Fruit fly (Drosophila melanogaster) whole organism, embryonic: ENCODE results near the gene Trs20.

Experiments used
- Adf1 ChIP-seq: fragments of 200-800 bp; sonication (Bioruptor generic); IDR thresholded peaks from 2 replicates; pipeline ENCODE4 v1.3.6; 2022; ENCODE audit warnings: missing biosample characterization, missing genetic modification characterization
- Bteb2 ChIP-seq: fragments of 200-800 bp; sonication (Bioruptor generic); optimal IDR thresholded peaks from 2 replicates; lab custom pipeline; 2016; ENCODE audit warnings: missing biosample characterization, missing genetic modification characterization
- CG10209 ChIP-seq: fragments of 200-800 bp; sonication (Bioruptor generic); optimal IDR thresholded peaks from 3 replicates; lab custom pipeline; 2017; ENCODE audit warnings: missing biosample characterization, mild to moderate bottlenecking, missing genetic modification characterization, missing genetic modification reagents
- CG10543 ChIP-seq: fragments of 200-800 bp; sonication (Bioruptor generic); optimal IDR thresholded peaks from 3 replicates; lab custom pipeline; 2017; ENCODE audit warnings: missing biosample characterization, mild to moderate bottlenecking, missing genetic modification characterization, moderate library complexity
- CG11695 ChIP-seq: fragments of 200-800 bp; sonication (Bioruptor generic); IDR thresholded peaks from 3 replicates; pipeline ENCODE4 v1.3.6; 2022; ENCODE audit warnings: missing biosample characterization, missing genetic modification characterization
- CG12659 ChIP-seq: fragments of 200-800 bp; sonication (Bioruptor generic); optimal IDR thresholded peaks from 3 replicates; lab custom pipeline; 2017; ENCODE audit warnings: mild to moderate bottlenecking, missing biosample characterization, missing genetic modification reagents, missing genetic modification characterization
- CG13775 ChIP-seq: fragments of 200-800 bp; sonication (Bioruptor generic); optimal IDR thresholded peaks from 3 replicates; lab custom pipeline; 2017; ENCODE audit warnings: missing biosample characterization, mild to moderate bottlenecking, missing genetic modification characterization
- CG14014 ChIP-seq: fragments of 200-800 bp; sonication (Bioruptor generic); IDR thresholded peaks from 2 replicates; pipeline ENCODE4 v1.3.6; 2022; ENCODE audit warnings: missing biosample characterization, missing genetic modification characterization
- CG14860 ChIP-seq: fragments of 200-800 bp; sonication (Bioruptor generic); IDR thresholded peaks from 3 replicates; pipeline ENCODE4 v1.3.6; 2022; ENCODE audit warnings: missing biosample characterization, missing genetic modification characterization; ENCODE audit not compliant: partially characterized antibody
- CG15514 ChIP-seq: fragments of 200-800 bp; sonication (Bioruptor generic); optimal IDR thresholded peaks from 3 replicates; lab custom pipeline; 2017; ENCODE audit warnings: missing biosample characterization, missing genetic modification characterization, mild to moderate bottlenecking, moderate library complexity, missing genetic modification reagents
- CG32532 ChIP-seq: fragments of 200-800 bp; sonication (Bioruptor generic); IDR thresholded peaks from 2 replicates; pipeline ENCODE4 v1.3.6; 2022; ENCODE audit warnings: missing biosample characterization, missing genetic modification characterization
- CG4328 ChIP-seq: fragments of 200-800 bp; sonication (Bioruptor generic); optimal IDR thresholded peaks from 3 replicates; lab custom pipeline; 2017; ENCODE audit warnings: missing biosample characterization, missing genetic modification reagents, missing genetic modification characterization
- CG7839 ChIP-seq: fragments of 200-800 bp; sonication (Bioruptor generic); optimal IDR thresholded peaks from 3 replicates; lab custom pipeline; 2018; ENCODE audit warnings: missing biosample characterization, mild to moderate bottlenecking, missing genetic modification characterization, moderate library complexity
- CG8281 ChIP-seq: fragments of 200-800 bp; sonication (Bioruptor generic); optimal IDR thresholded peaks from 2 replicates; lab custom pipeline; 2018; ENCODE audit warnings: missing biosample characterization, mild to moderate bottlenecking, missing genetic modification characterization, moderate library complexity
- CG9215 ChIP-seq: fragments of 200-800 bp; sonication (Bioruptor generic); IDR thresholded peaks from 2 replicates; pipeline ENCODE4 v1.3.6; 2022; ENCODE audit warnings: missing biosample characterization, missing genetic modification characterization
- CG9727 ChIP-seq: fragments of 200-800 bp; sonication (Bioruptor generic); optimal IDR thresholded peaks from 3 replicates; lab custom pipeline; 2017; ENCODE audit warnings: missing biosample characterization, mild to moderate bottlenecking, missing genetic modification characterization
- CHES-1-like ChIP-seq: fragments of 200-800 bp; sonication (Bioruptor generic); optimal IDR thresholded peaks from 2 replicates; lab custom pipeline; 2016; ENCODE audit warnings: missing biosample characterization, missing genetic modification characterization
- D19B ChIP-seq: fragments of 200-800 bp; sonication (Bioruptor generic); optimal IDR thresholded peaks from 2 replicates; lab custom pipeline; 2017; ENCODE audit warnings: missing biosample characterization, mild to moderate bottlenecking, missing genetic modification characterization
- Ets65A ChIP-seq: fragments of 200-800 bp; sonication (Bioruptor generic); peaks from one replicate; lab custom pipeline; 2016; ENCODE audit warnings: missing biosample characterization, missing genetic modification characterization
- Fer3 ChIP-seq: fragments of 200-800 bp; sonication (Bioruptor generic); optimal IDR thresholded peaks from 2 replicates; lab custom pipeline; 2018; ENCODE audit warnings: missing biosample characterization, mild to moderate bottlenecking, missing genetic modification characterization, moderate library complexity
- Hmr ChIP-seq: fragments of 200-800 bp; sonication (Bioruptor generic); optimal IDR thresholded peaks from 3 replicates; lab custom pipeline; 2017; ENCODE audit warnings: mild to moderate bottlenecking, missing biosample characterization, missing genetic modification reagents, missing genetic modification characterization
- Lim3 ChIP-seq: fragments of 200-800 bp; sonication (Bioruptor generic); IDR thresholded peaks from 2 replicates; pipeline ENCODE4 v1.3.6; 2022; ENCODE audit warnings: missing biosample characterization, missing genetic modification characterization
- Meics ChIP-seq: fragments of 200-800 bp; sonication (Bioruptor generic); optimal IDR thresholded peaks from 2 replicates; lab custom pipeline; 2017; ENCODE audit warnings: missing biosample characterization, mild to moderate bottlenecking, missing genetic modification characterization
- Oli ChIP-seq: fragments of 200-800 bp; sonication (Bioruptor generic); optimal IDR thresholded peaks from 2 replicates; lab custom pipeline; 2018; ENCODE audit warnings: missing biosample characterization, mild to moderate bottlenecking, missing genetic modification characterization, moderate library complexity
- Pdp1 ChIP-seq, 2 experiments: fragments of 200-800 bp; sonication (Bioruptor generic); optimal IDR thresholded peaks; 3 replicates each; lab custom pipeline; 2016; ENCODE audit warnings: missing biosample characterization in 2 of 2, missing genetic modification characterization in 2 of 2, mild to moderate bottlenecking in 1 of 2, moderate library complexity in 1 of 2
- Ptx1 ChIP-seq: fragments of 200-800 bp; sonication (Bioruptor generic); IDR thresholded peaks from 2 replicates; pipeline ENCODE4 v1.3.6; 2022; ENCODE audit warnings: missing biosample characterization, missing genetic modification characterization
- Taf1 ChIP-seq: fragments of 200-800 bp; sonication (Bioruptor generic); IDR thresholded peaks from 2 replicates; pipeline ENCODE4 v1.3.6; 2022; ENCODE audit warnings: missing biosample characterization, missing genetic modification characterization
- Tbp ChIP-seq: fragments of >200 bp; optimal IDR thresholded peaks from 2 replicates; lab custom pipeline; 2018; ENCODE audit warnings: missing biosample characterization, missing genetic modification characterization
- Trl ChIP-seq, 3 experiments: fragments of >200 bp in 2 of 3; fragments of 200-800 bp in 1 of 3; sonication (Bioruptor generic) in 1 of 3; optimal IDR thresholded peaks; 2 replicates in 1 of 3; 3 replicates in 2 of 3; lab custom pipeline; 2016 to 2017; ENCODE audit warnings: missing biosample characterization in 1 of 3, missing genetic modification characterization in 1 of 3
- Xbp1 ChIP-seq: fragments of 200-800 bp; sonication (Bioruptor generic); optimal IDR thresholded peaks from 3 replicates; lab custom pipeline; 2016; ENCODE audit warnings: missing biosample characterization, mild to moderate bottlenecking, missing genetic modification characterization
- bcd ChIP-seq: fragments of 200-800 bp; sonication (Bioruptor generic); optimal IDR thresholded peaks from 2 replicates; lab custom pipeline; 2017; ENCODE audit warnings: missing biosample characterization, mild to moderate bottlenecking, missing genetic modification characterization
- bigmax ChIP-seq: fragments of 200-800 bp; sonication (Bioruptor generic); optimal IDR thresholded peaks from 2 replicates; lab custom pipeline; 2018; ENCODE audit warnings: missing biosample characterization, mild to moderate bottlenecking, missing genetic modification characterization
- chif ChIP-seq, 2 experiments: fragments of 200-800 bp; sonication (Bioruptor generic); optimal IDR thresholded peaks; 3 replicates each; lab custom pipeline; 2016; ENCODE audit warnings: missing biosample characterization in 2 of 2, missing genetic modification characterization in 2 of 2
- da ChIP-seq: fragments of 200-800 bp; sonication (Bioruptor generic); optimal IDR thresholded peaks from 2 replicates; lab custom pipeline; 2016; ENCODE audit warnings: missing biosample characterization, missing genetic modification characterization
- ftz-f1 ChIP-seq: fragments of 200-800 bp; sonication (Bioruptor generic); optimal IDR thresholded peaks from 2 replicates; lab custom pipeline; 2016; ENCODE audit warnings: missing biosample characterization, missing genetic modification characterization
- gcm ChIP-seq: fragments of 200-800 bp; sonication (Bioruptor generic); optimal IDR thresholded peaks from 2 replicates; lab custom pipeline; 2019; ENCODE audit warnings: missing biosample characterization, mild to moderate bottlenecking, missing genetic modification characterization, moderate library complexity
- grau ChIP-seq: fragments of 200-800 bp; optimal IDR thresholded peaks from 3 replicates; lab custom pipeline; 2019; ENCODE audit warnings: missing biosample characterization, mild to moderate bottlenecking, missing genetic modification characterization, moderate library complexity
- hth ChIP-seq: fragments of >200 bp; optimal IDR thresholded peaks from 2 replicates; lab custom pipeline; 2017; ENCODE audit warnings: inconsistent platforms
- klu ChIP-seq: fragments of 200-800 bp; sonication (Bioruptor generic); IDR thresholded peaks from 2 replicates; pipeline ENCODE4 v1.3.6; 2022; ENCODE audit warnings: missing biosample characterization, missing genetic modification characterization
- lilli ChIP-seq: fragments of 200-800 bp; sonication (Bioruptor generic); optimal IDR thresholded peaks from 3 replicates; lab custom pipeline; 2016; ENCODE audit warnings: missing biosample characterization, missing genetic modification characterization
- mirr ChIP-seq: fragments of 200-800 bp; sonication (Bioruptor generic); optimal IDR thresholded peaks from 3 replicates; lab custom pipeline; 2018; ENCODE audit warnings: missing biosample characterization, mild to moderate bottlenecking, missing genetic modification characterization
- onecut ChIP-seq: fragments of 200-800 bp; sonication (Bioruptor generic); IDR thresholded peaks from 2 replicates; pipeline ENCODE4 v1.3.6; 2022; ENCODE audit warnings: missing biosample characterization, missing genetic modification characterization
- rib ChIP-seq: fragments of 200-800 bp; sonication (Bioruptor generic); IDR thresholded peaks from 2 replicates; pipeline ENCODE4 v1.3.6; 2022; ENCODE audit warnings: missing biosample characterization, missing genetic modification characterization
- shn ChIP-seq: fragments of 200-800 bp; sonication (Bioruptor generic); optimal IDR thresholded peaks from 3 replicates; lab custom pipeline; 2016; ENCODE audit warnings: missing biosample characterization, missing genetic modification characterization
- slbo ChIP-seq: fragments of 200-800 bp; sonication (Bioruptor generic); IDR thresholded peaks from 2 replicates; pipeline ENCODE4 v1.3.6; 2022; ENCODE audit warnings: missing biosample characterization, missing genetic modification characterization
- so ChIP-seq: fragments of 200-800 bp; sonication (Bioruptor generic); IDR thresholded peaks from 3 replicates; pipeline ENCODE4 v1.3.6; 2022; ENCODE audit warnings: missing biosample characterization, missing genetic modification characterization
- sqz ChIP-seq: fragments of 200-800 bp; sonication (Bioruptor generic); optimal IDR thresholded peaks from 3 replicates; lab custom pipeline; 2018; ENCODE audit warnings: missing biosample characterization, mild to moderate bottlenecking, missing genetic modification characterization
- sug ChIP-seq: fragments of 200-800 bp; optimal IDR thresholded peaks from 2 replicates; lab custom pipeline; 2019; ENCODE audit warnings: missing biosample characterization, mild to moderate bottlenecking, missing genetic modification characterization, moderate library complexity
- zfh2 ChIP-seq: fragments of 200-800 bp; sonication (Bioruptor generic); optimal IDR thresholded peaks from 2 replicates; lab custom pipeline; 2016; ENCODE audit warnings: missing biosample characterization, missing genetic modification characterization

The Trs20 gene

dm6 chr3L:16149418-16150160, 18.2 kb upstream of the Trs20 start (continued):
- peak; percentile 15 for TF ChIP-seq CG12659 (GFP tag; lab: Kevin White, UChicago)
- TF ChIP-seq klu (GFP tag; lab: Robert Waterston, UW), result no peak
- TF ChIP-seq bcd (GFP tag; lab: Kevin White, UChicago), result peak; percentile 29
- TF ChIP-seq CHES-1-like (GFP tag; lab: Kevin White, UChicago), result peak; percentile 46
- peak; percentile 24; the same call in 1 of the 3 replicates for TF ChIP-seq CG11695
- peak; percentile 35; the same call in 1 of the 2 replicates for TF ChIP-seq Ptx1 (GFP tag; lab: Robert Waterston, UW)
- TF ChIP-seq Meics (GFP tag; lab: Kevin White, UChicago), result peak; percentile 28
- no peak for TF ChIP-seq Taf1 (GFP tag; lab: Robert Waterston, UW)
- TF ChIP-seq rib (GFP tag; lab: Robert Waterston, UW), result no peak
- peak; percentile 38; the same call in 1 of the 2 replicates for TF ChIP-seq CG9215 (GFP tag; lab: Robert Waterston, UW)
- TF ChIP-seq mirr (GFP tag; lab: Kevin White, UChicago), result peak; percentile 90
- peak; percentile 46 for TF ChIP-seq CG13775 (GFP tag; lab: Kevin White, UChicago)
- TF ChIP-seq Oli (tag; lab: Kevin White, UChicago), result peak; percentile 34
- peak; percentile 79 for TF ChIP-seq sug
- no peak for TF ChIP-seq CG15514
- TF ChIP-seq hth, result no peak
- TF ChIP-seq sqz (GFP tag; lab: Kevin White, UChicago), result peak; percentile 47
- no peak for TF ChIP-seq gcm (GFP tag; lab: Kevin White, UChicago)
- TF ChIP-seq Pdp1 (GFP tag; optimal IDR thresholded peaks at IDR 0.05; lab: Kevin White, UChicago), result peak in 1 of 2 experiments; percentile 21
- no peak for TF ChIP-seq zfh2 (GFP tag; lab: Kevin White, UChicago)
- peak; percentile 16 for TF ChIP-seq Bteb2 (GFP tag; lab: Kevin White, UChicago)
- TF ChIP-seq Ets65A, result peak; percentile 72
- peak; percentile 54 for TF ChIP-seq grau (tag; lab: Kevin White, UChicago)
- TF ChIP-seq D19B, result peak; percentile 98
- TF ChIP-seq ftz-f1 (GFP tag; lab: Kevin White, UChicago), result peak; percentile 30
- no peak for TF ChIP-seq so (GFP tag; lab: Robert Waterston, UW)
- TF ChIP-seq Fer3 (tag; lab: Kevin White, UChicago), result peak; percentile 17
- peak; percentile 29 for TF ChIP-seq CG9727 (GFP tag; lab: Kevin White, UChicago)
- TF ChIP-seq Xbp1 (GFP tag; lab: Kevin White, UChicago), result peak; percentile 6
- TF ChIP-seq shn (GFP tag; lab: Kevin White, UChicago), result peak; percentile 19
- TF ChIP-seq da (GFP tag; lab: Kevin White, UChicago), result no peak
- peak; percentile 39 for TF ChIP-seq CG10543 (GFP tag; lab: Kevin White, UChicago)
- TF ChIP-seq CG8281 (tag; lab: Kevin White, UChicago), result no peak
- peak; percentile 33 for TF ChIP-seq lilli
- TF ChIP-seq CG14014 (GFP tag; lab: Robert Waterston, UW), result 0 out of 2 replicates have a peak, but pooled peaks have one; percentile 11
- 0 out of 2 replicates have a peak, but pooled peaks have one; percentile 24 for TF ChIP-seq slbo (GFP tag; lab: Robert Waterston, UW)
- TF ChIP-seq CG10209 (GFP tag; lab: Kevin White, UChicago), result peak; percentile 21
- peak; percentile 70 for TF ChIP-seq CG7839 (tag; lab: Kevin White, UChicago)
- no peak for TF ChIP-seq bigmax (GFP tag; lab: Kevin White, UChicago)
- peak; percentile 33 for TF ChIP-seq Hmr
- peak; percentile 5; the same call in 1 of the 2 replicates for TF ChIP-seq Adf1 (GFP tag; lab: Robert Waterston, UW)
- no peak for TF ChIP-seq Lim3 (GFP tag; lab: Robert Waterston, UW)
- TF ChIP-seq chif (GFP tag; optimal IDR thresholded peaks at IDR 0.05; lab: Kevin White, UChicago), result peak; percentile 20 to 29
- peak; percentile 27 for TF ChIP-seq CG4328 (GFP tag; lab: Kevin White, UChicago)
- TF ChIP-seq CG32532 (GFP tag; lab: Robert Waterston, UW), result peak; percentile 37
- no peak for TF ChIP-seq CG14860 (GFP tag; lab: Robert Waterston, UW)
- no peak for TF ChIP-seq onecut
- no peak for TF ChIP-seq Trl (optimal IDR thresholded peaks at IDR 0.05; lab: Kevin White, UChicago)
- TF ChIP-seq Trl (GFP tag; optimal IDR thresholded peaks at IDR 0.05; lab: Kevin White, UChicago), result peak; percentile 3
- TF ChIP-seq Tbp (GFP tag; lab: Kevin White, UChicago), result no peak
